Fruit fly (Drosophila melanogaster) whole organism, embryonic: ENCODE data around the gene Reg-2.
A peak's percentile ranks its signal among the peaks of the same experiment; 100 is the strongest.

Experiments used
- Ada2b ChIP-seq: fragments of 200-800 bp; sonication (Bioruptor generic); IDR thresholded peaks from 2 replicates; pipeline ENCODE4 v1.3.6; 2022; ENCODE audit warnings: missing biosample characterization, missing genetic modification characterization
- B-H1 ChIP-seq: fragments of 200-800 bp; sonication (Bioruptor generic); IDR thresholded peaks from 3 replicates; pipeline ENCODE4 v1.3.6; 2022; ENCODE audit warnings: missing biosample characterization, missing genetic modification characterization
- CG10147 ChIP-seq: fragments of 200-800 bp; sonication (Bioruptor generic); optimal IDR thresholded peaks from 2 replicates; lab custom pipeline; 2019; ENCODE audit warnings: missing biosample characterization, mild to moderate bottlenecking, missing genetic modification characterization, moderate library complexity
- CG11398 ChIP-seq: fragments of 200-800 bp; sonication (Bioruptor generic); optimal IDR thresholded peaks from 2 replicates; lab custom pipeline; 2016; ENCODE audit warnings: missing biosample characterization, missing genetic modification characterization
- CG12659 ChIP-seq: fragments of 200-800 bp; sonication (Bioruptor generic); optimal IDR thresholded peaks from 3 replicates; lab custom pipeline; 2017; ENCODE audit warnings: mild to moderate bottlenecking, missing biosample characterization, missing genetic modification reagents, missing genetic modification characterization
- CG13287 ChIP-seq: fragments of 200-800 bp; sonication (Bioruptor generic); IDR thresholded peaks from 2 replicates; pipeline ENCODE4 v1.3.6; 2022; ENCODE audit warnings: missing biosample characterization, missing genetic modification characterization; ENCODE audit not compliant: partially characterized antibody
- CG14965 ChIP-seq: fragments of 200-800 bp; sonication (Bioruptor generic); optimal IDR thresholded peaks from 2 replicates; lab custom pipeline; 2016; ENCODE audit warnings: missing biosample characterization, missing genetic modification characterization, borderline replicate concordance
- CG1792 ChIP-seq: fragments of 200-800 bp; sonication (Bioruptor generic); optimal IDR thresholded peaks from 2 replicates; lab custom pipeline; 2016; ENCODE audit warnings: missing biosample characterization, missing genetic modification characterization
- CG18599 ChIP-seq: fragments of 200-800 bp; sonication (Bioruptor generic); optimal IDR thresholded peaks from 3 replicates; lab custom pipeline; 2017; ENCODE audit warnings: missing biosample characterization, missing genetic modification characterization, mild to moderate bottlenecking, moderate library complexity, missing genetic modification reagents
- CG31224 ChIP-seq: fragments of 200-800 bp; sonication (Bioruptor generic); IDR thresholded peaks from 2 replicates; pipeline ENCODE4 v1.3.6; 2022; ENCODE audit warnings: missing biosample characterization, missing genetic modification characterization
- CG32532 ChIP-seq: fragments of 200-800 bp; sonication (Bioruptor generic); IDR thresholded peaks from 2 replicates; pipeline ENCODE4 v1.3.6; 2022; ENCODE audit warnings: missing biosample characterization, missing genetic modification characterization
- CG32772 ChIP-seq: fragments of 200-800 bp; sonication (Bioruptor generic); IDR thresholded peaks from 2 replicates; pipeline ENCODE4 v1.3.6; 2022; ENCODE audit warnings: missing biosample characterization, missing genetic modification characterization
- CG3281 ChIP-seq: fragments of 200-800 bp; sonication (Bioruptor generic); optimal IDR thresholded peaks from 3 replicates; lab custom pipeline; 2017; ENCODE audit warnings: missing biosample characterization, mild to moderate bottlenecking, missing genetic modification characterization
- CG34224 ChIP-seq: fragments of 200-800 bp; sonication (Bioruptor generic); IDR thresholded peaks from 3 replicates; pipeline ENCODE4 v1.3.6; 2022; ENCODE audit warnings: missing biosample characterization, missing genetic modification characterization; ENCODE audit not compliant: partially characterized antibody
- CG34376 ChIP-seq: fragments of 200-800 bp; sonication (Bioruptor generic); optimal IDR thresholded peaks from 2 replicates; lab custom pipeline; 2018; ENCODE audit warnings: missing biosample characterization, mild to moderate bottlenecking, missing genetic modification characterization
- CG4404 ChIP-seq: fragments of 200-800 bp; sonication (Bioruptor generic); IDR thresholded peaks from 2 replicates; pipeline ENCODE4 v1.3.6; 2022; ENCODE audit warnings: missing biosample characterization, missing genetic modification characterization
- CG5180 ChIP-seq: fragments of 200-800 bp; sonication (Bioruptor generic); optimal IDR thresholded peaks from 3 replicates; lab custom pipeline; 2017; ENCODE audit warnings: missing biosample characterization, missing genetic modification characterization, mild to moderate bottlenecking, moderate library complexity, missing genetic modification reagents
- CG9437 ChIP-seq: fragments of 200-800 bp; sonication (Bioruptor generic); optimal IDR thresholded peaks from 2 replicates; lab custom pipeline; 2018; ENCODE audit warnings: missing biosample characterization, mild to moderate bottlenecking, missing genetic modification characterization
- CG9609 ChIP-seq: fragments of 200-800 bp; sonication (Bioruptor generic); optimal IDR thresholded peaks from 3 replicates; lab custom pipeline; 2016; ENCODE audit warnings: missing biosample characterization, missing genetic modification characterization
- CkIIα-i1 ChIP-seq: fragments of 200-800 bp; sonication (Bioruptor generic); IDR thresholded peaks from 2 replicates; pipeline ENCODE4 v1.3.6; 2022; ENCODE audit warnings: missing biosample characterization, missing genetic modification characterization
- Deaf1 ChIP-seq: fragments of 200-800 bp; optimal IDR thresholded peaks from 3 replicates; lab custom pipeline; 2019; ENCODE audit warnings: missing biosample characterization, mild to moderate bottlenecking, missing genetic modification characterization, moderate library complexity
- Dp ChIP-seq: fragments of 200-800 bp; sonication (Bioruptor generic); optimal IDR thresholded peaks from 2 replicates; lab custom pipeline; 2018; ENCODE audit warnings: missing biosample characterization, mild to moderate bottlenecking, missing genetic modification characterization, moderate library complexity
- Drgx ChIP-seq: fragments of 200-800 bp; sonication (Bioruptor generic); IDR thresholded peaks from 2 replicates; pipeline ENCODE4 v1.3.6; 2022; ENCODE audit warnings: missing biosample characterization, missing genetic modification characterization
- Eip74EF ChIP-seq, 2 experiments: fragments of 200-800 bp in 1 of 2; fragments of >200 bp in 1 of 2; sonication (Bioruptor generic) in 1 of 2; optimal IDR thresholded peaks; 2 replicates each; lab custom pipeline; 2017 to 2019; ENCODE audit warnings: missing biosample characterization in 2 of 2, missing genetic modification characterization in 2 of 2, mild to moderate bottlenecking in 1 of 2, moderate library complexity in 1 of 2
- Elba2 ChIP-seq: fragments of 200-800 bp; sonication (Bioruptor generic); optimal IDR thresholded peaks from 3 replicates; lab custom pipeline; 2016; ENCODE audit warnings: missing biosample characterization, missing genetic modification characterization
- Ets65A ChIP-seq: fragments of 200-800 bp; sonication (Bioruptor generic); peaks from one replicate; lab custom pipeline; 2016; ENCODE audit warnings: missing biosample characterization, missing genetic modification characterization
- Ets97D ChIP-seq: fragments of 200-800 bp; sonication (Bioruptor generic); optimal IDR thresholded peaks from 3 replicates; lab custom pipeline; 2016; ENCODE audit warnings: missing biosample characterization, missing genetic modification characterization
- GATAe ChIP-seq: fragments of 200-800 bp; sonication (Bioruptor generic); conservative IDR thresholded peaks from 2 replicates; pipeline ENCODE4 v1.3.6; 2022; ENCODE audit warnings: missing biosample characterization, missing genetic modification characterization
- Gsc ChIP-seq: fragments of 200-800 bp; sonication (Bioruptor generic); IDR thresholded peaks from 2 replicates; pipeline ENCODE4 v1.3.6; 2022; ENCODE audit warnings: missing biosample characterization, missing genetic modification characterization
- Lhr ChIP-seq: fragments of 200-800 bp; sonication (Bioruptor generic); optimal IDR thresholded peaks from 3 replicates; lab custom pipeline; 2017; ENCODE audit warnings: mild to moderate bottlenecking, missing biosample characterization, missing genetic modification reagents, missing genetic modification characterization
- Lpt ChIP-seq: fragments of >200 bp; optimal IDR thresholded peaks from 2 replicates; lab custom pipeline; 2018; ENCODE audit warnings: missing biosample characterization, missing genetic modification characterization
- Med ChIP-seq: fragments of 200-800 bp; sonication (Bioruptor generic); peaks from one replicate; lab custom pipeline; 2016; ENCODE audit warnings: missing biosample characterization, missing genetic modification characterization, mild to moderate bottlenecking, inconsistent platforms, moderate library complexity
- Trl ChIP-seq, 3 experiments: fragments of >200 bp in 2 of 3; fragments of 200-800 bp in 1 of 3; sonication (Bioruptor generic) in 1 of 3; optimal IDR thresholded peaks; 2 replicates in 1 of 3; 3 replicates in 2 of 3; lab custom pipeline; 2016 to 2017; ENCODE audit warnings: missing biosample characterization in 1 of 3, missing genetic modification characterization in 1 of 3
- ci ChIP-seq: fragments of 200-800 bp; sonication (Bioruptor generic); IDR thresholded peaks from 3 replicates; pipeline ENCODE4 v1.3.6; 2022; ENCODE audit warnings: missing biosample characterization, missing genetic modification characterization
- ftz-f1 ChIP-seq: fragments of 200-800 bp; sonication (Bioruptor generic); optimal IDR thresholded peaks from 2 replicates; lab custom pipeline; 2016; ENCODE audit warnings: missing biosample characterization, missing genetic modification characterization
- phol ChIP-seq: fragments of 200-800 bp; sonication (Bioruptor generic); optimal IDR thresholded peaks from 3 replicates; lab custom pipeline; 2018; ENCODE audit warnings: missing biosample characterization, mild to moderate bottlenecking, missing genetic modification characterization, moderate library complexity
- prd ChIP-seq, 3 experiments: fragments of >200 bp in 2 of 3; fragments of 200-800 bp in 1 of 3; sonication (Bioruptor generic) in 1 of 3; optimal IDR thresholded peaks in 2 of 3; IDR thresholded peaks in 1 of 3; 2 replicates in 2 of 3; 3 replicates in 1 of 3; pipeline versions ENCODE4 v1.3.6 to Lab custom; 2017 to 2022; ENCODE audit warnings: missing biosample characterization in 1 of 3, missing genetic modification characterization in 1 of 3
- run ChIP-seq: fragments of 200-800 bp; sonication (Bioruptor generic); optimal IDR thresholded peaks from 3 replicates; lab custom pipeline; 2018; ENCODE audit warnings: missing biosample characterization, mild to moderate bottlenecking, missing genetic modification characterization
- shn ChIP-seq: fragments of 200-800 bp; sonication (Bioruptor generic); optimal IDR thresholded peaks from 3 replicates; lab custom pipeline; 2016; ENCODE audit warnings: missing biosample characterization, missing genetic modification characterization
- sna ChIP-seq: fragments of 200-800 bp; sonication (Bioruptor generic); IDR thresholded peaks from 2 replicates; pipeline ENCODE4 v1.3.6; 2022; ENCODE audit warnings: missing biosample characterization, missing genetic modification characterization; ENCODE audit not compliant: partially characterized antibody
- stc ChIP-seq: fragments of 200-800 bp; sonication (Bioruptor generic); IDR thresholded peaks from 2 replicates; pipeline ENCODE4 v1.3.6; 2022; ENCODE audit warnings: missing biosample characterization, missing genetic modification characterization
- tgo ChIP-seq: fragments of 200-800 bp; sonication (Bioruptor generic); IDR thresholded peaks from 3 replicates; pipeline ENCODE4 v1.3.6; 2022; ENCODE audit warnings: missing biosample characterization, missing genetic modification characterization
- toy ChIP-seq: fragments of 200-800 bp; sonication (Bioruptor generic); IDR thresholded peaks from 2 replicates; pipeline ENCODE4 v1.3.6; 2022; ENCODE audit warnings: missing biosample characterization, missing genetic modification characterization
- unpg ChIP-seq: fragments of 200-800 bp; sonication (Bioruptor generic); optimal IDR thresholded peaks from 3 replicates; lab custom pipeline; 2018; ENCODE audit warnings: missing biosample characterization, mild to moderate bottlenecking, missing genetic modification characterization, moderate library complexity
- zfh1 ChIP-seq: fragments of 200-800 bp; sonication (Bioruptor generic); IDR thresholded peaks from 3 replicates; pipeline ENCODE4 v1.3.6; 2022; ENCODE audit warnings: missing biosample characterization, missing genetic modification characterization

Reg-2 gene

DNA sequence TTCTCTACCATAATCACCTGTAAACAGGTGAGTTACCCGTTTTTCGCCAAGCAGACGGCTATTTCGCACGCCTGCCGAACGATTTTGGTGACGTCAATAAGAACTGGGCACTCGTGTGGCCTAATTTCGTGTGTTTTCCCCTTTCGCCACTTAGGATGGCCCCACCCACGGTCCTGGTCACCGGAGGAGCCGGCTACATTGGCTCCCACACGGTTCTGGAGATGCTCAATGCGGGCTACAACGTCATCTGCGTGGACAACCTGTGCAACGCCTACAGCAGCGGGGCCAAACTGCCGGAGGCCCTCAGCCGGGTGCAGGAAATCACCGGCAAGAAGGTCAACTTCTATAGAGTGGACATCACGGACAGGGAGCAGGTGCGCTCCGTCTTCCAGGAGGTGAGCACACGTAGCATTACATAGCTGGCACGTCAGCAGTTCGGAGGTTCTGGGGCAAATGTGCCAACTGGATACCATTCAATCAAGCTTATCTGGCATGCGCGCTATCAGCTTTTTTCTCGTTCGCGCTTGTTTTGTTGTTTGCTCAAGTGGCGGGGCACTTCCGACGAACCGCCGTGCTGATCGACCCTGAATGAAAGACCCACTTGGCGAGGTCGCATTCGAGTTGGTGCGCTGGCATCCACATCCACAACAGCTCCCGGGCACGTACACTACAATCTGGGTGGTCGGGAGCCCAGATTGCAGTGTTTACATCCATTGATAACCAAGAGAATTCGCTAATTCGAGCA lies 42.8 kb upstream of the Reg-2 start (continued):
- TF ChIP-seq shn (no peak), Gsc (GFP tag; lab: Robert Waterston, UW) (no peak), Elba2 (GFP tag; lab: Kevin White, UChicago) (no peak), ftz-f1 (GFP tag; lab: Kevin White, UChicago) (peak; percentile 51), CG14965 (no peak), CG18599 (GFP tag; lab: Kevin White, UChicago) (no peak), Ets65A (GFP tag; lab: Kevin White, UChicago) (peak; percentile 9), CG9609 (GFP tag; lab: Kevin White, UChicago) (no peak), CG5180 (GFP tag; lab: Kevin White, UChicago) (no peak), Med (GFP tag; lab: Kevin White, UChicago) (peak; percentile 20), CG4404 (no peak), CkIIα-i1 (GFP tag; lab: Robert Waterston, UW) (0 out of 2 replicates have a peak, but pooled peaks have one; percentile 4), Lhr (no peak), B-H1 (GFP tag; lab: Robert Waterston, UW) (no peak), CG9437 (GFP tag; lab: Kevin White, UChicago) (no peak), prd (optimal IDR thresholded peaks at IDR 0.05; lab: Kevin White, UChicago) (no peak), prd (GFP tag; IDR thresholded peaks at IDR 0.05; lab: Robert Waterston, UW) (peak; percentile 13; the same call in 1 of the 3 replicates), Lpt (no peak)

DNA sequence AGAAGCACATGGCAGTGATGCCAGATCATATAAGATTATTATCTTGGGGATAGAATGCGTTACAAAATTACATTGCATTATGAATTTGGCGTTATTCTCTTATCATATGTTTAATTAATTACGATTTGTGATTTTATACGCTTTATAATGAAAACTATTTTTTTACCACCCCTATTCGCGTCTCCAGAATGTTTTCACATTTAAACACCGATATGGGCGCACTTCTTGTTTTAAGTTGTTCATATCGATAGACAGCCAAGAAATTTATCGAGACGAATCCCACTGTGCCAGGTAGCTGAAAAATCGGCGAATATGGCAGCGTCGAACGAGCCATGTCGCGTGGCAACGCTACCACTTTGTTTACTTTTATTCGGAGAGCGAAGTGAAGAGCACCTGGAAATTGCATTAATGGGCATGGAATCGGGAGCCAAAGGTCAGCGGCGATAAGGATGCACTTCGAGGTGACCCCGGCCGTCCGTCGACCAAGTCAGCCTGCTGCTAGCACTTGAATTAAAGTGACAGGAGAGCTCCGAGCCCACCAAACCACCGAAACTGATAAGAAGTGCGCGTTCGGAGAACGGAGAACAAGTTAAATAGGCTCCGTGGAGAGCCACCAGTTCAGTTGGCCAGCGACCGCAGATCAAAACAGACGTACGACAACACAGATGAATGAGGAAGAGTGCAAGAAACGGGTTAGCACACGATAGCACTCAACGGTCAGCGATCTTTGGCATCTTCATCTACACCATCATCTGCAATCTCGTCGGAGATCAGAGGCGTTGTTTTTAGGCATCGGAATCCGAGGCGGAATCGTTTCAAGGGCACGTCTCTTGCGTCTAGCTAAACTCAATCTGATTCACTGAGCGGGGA lies 42.0 kb upstream of the Reg-2 start, which contains the start of gene Gale:
TSS of gene Gale (plus strand) at position 401 of the 870 bp plus-strand sequence.
- TF ChIP-seq Ada2b (peak; percentile 4; the same call in 1 of the 2 replicates), CG11398 (GFP tag; lab: Kevin White, UChicago) (no peak), GATAe (GFP tag; lab: Robert Waterston, UW) (peak; percentile 58), zfh1 (GFP tag; lab: Robert Waterston, UW) (0 out of 3 replicates have a peak, but pooled peaks have one; percentile 26), toy (GFP tag; lab: Robert Waterston, UW) (no peak), unpg (GFP tag; lab: Kevin White, UChicago) (no peak), CG10147 (GFP tag; lab: Kevin White, UChicago) (no peak), phol (tag; lab: Kevin White, UChicago) (peak; percentile 6), tgo (0 out of 3 replicates have a peak, but pooled peaks have one; percentile 16), CG31224 (GFP tag; lab: Robert Waterston, UW) (no peak), Deaf1 (peak; percentile 47), stc (no peak), Trl (optimal IDR thresholded peaks at IDR 0.05; lab: Kevin White, UChicago) (peak; percentile 63 to 80), Trl (GFP tag; optimal IDR thresholded peaks at IDR 0.05; lab: Kevin White, UChicago) (no peak), CG34376 (GFP tag; lab: Kevin White, UChicago) (peak; percentile 72), CG32532 (GFP tag; lab: Robert Waterston, UW) (peak; percentile 24; the same call in 1 of the 2 replicates), CG3281 (GFP tag; lab: Kevin White, UChicago) (no peak), sna (peak; percentile 48; the same call in 1 of the 2 replicates), CG34224 (GFP tag; lab: Robert Waterston, UW) (peak; percentile 60; the same call in 2 of the 3 replicates), CG13287 (peak; percentile 76), CG12659 (GFP tag; lab: Kevin White, UChicago) (peak; percentile 26), run (tag; lab: Kevin White, UChicago) (no peak), Drgx (GFP tag; lab: Robert Waterston, UW) (0 out of 2 replicates have a peak, but pooled peaks have one; percentile 17), Eip74EF (GFP tag; optimal IDR thresholded peaks at IDR 0.05; lab: Kevin White, UChicago) (peak in 1 of 2 experiments; percentile 62), ci (GFP tag; lab: Robert Waterston, UW) (peak; percentile 48; the same call in 1 of the 3 replicates), CG1792 (GFP tag; lab: Kevin White, UChicago) (no peak), Dp (GFP tag; lab: Kevin White, UChicago) (peak; percentile 71), Ets97D (GFP tag; lab: Kevin White, UChicago) (peak; percentile 85), CG32772 (0 out of 2 replicates have a peak, but pooled peaks have one; percentile 6), Ets65A (GFP tag; lab: Kevin White, UChicago) (peak; percentile 86)
